Worm (Caenorhabditis elegans): ENCODE data around the gene sri-46.

- no peak for TF ChIP-seq madf-8 (GFP tag; conservative IDR thresholded peaks at IDR 0.05)
- no peak for TF ChIP-seq lin-40 (tag; optimal IDR thresholded peaks at IDR 0.05)
- TF ChIP-seq snpc-1.3 (tag; optimal IDR thresholded peaks at IDR 0.05; ENCODE audit: insufficient read depth), result no peak
- no peak for TF ChIP-seq tlf-1 (GFP tag; optimal IDR thresholded peaks at IDR 0.05)
- no peak for TF ChIP-seq snpc-4 (GFP tag; optimal IDR thresholded peaks at IDR 0.05)
- TF ChIP-seq snpc-4 (tag; optimal IDR thresholded peaks at IDR 0.05), result no peak
- TF ChIP-seq attf-3 (GFP tag; conservative IDR thresholded peaks at IDR 0.05), result no peak
- no peak for TF ChIP-seq mes-4 (tag; optimal IDR thresholded peaks at IDR 0.05)
- TF ChIP-seq sea-2 (GFP tag; IDR thresholded peaks at IDR 0.05), result no peak
- no peak for TF ChIP-seq bed-1 (GFP tag; IDR thresholded peaks at IDR 0.05)
- no peak for TF ChIP-seq ets-4 (GFP tag; optimal IDR thresholded peaks at IDR 0.05)
- no peak for TF ChIP-seq attf-5 (GFP tag; optimal IDR thresholded peaks at IDR 0.05)
- TF ChIP-seq nfya-1 (tag; optimal IDR thresholded peaks at IDR 0.05; ENCODE audit: borderline replicate concordance, insufficient read depth), result no peak
- TF ChIP-seq T26A5.8 (tag; optimal IDR thresholded peaks at IDR 0.05), result no peak
Measured at ce11 chrII:675822-676221, 4.9 kb upstream of the sri-46 start.
